Worm (Caenorhabditis elegans): ENCODE results near the gene puf-6.
"Not testable (repeated sequence)": the region's sequence is repeated elsewhere in the genome, so short reads cannot be mapped to it uniquely, and the experiment has no call there.

puf-6 gene

ce11 chrII:13043433-13044054 lies at the start of gene puf-6:
Gene puf-6, minus strand, starts transcription at chrII:13043445.
- peak; percentile 48 for TF ChIP-seq lin-38 (GFP tag; IDR thresholded peaks at IDR 0.05)

ce11 chrII:13091857-13092256 lies 48.6 kb upstream of the puf-6 start:
- TF ChIP-seq spr-1 (tag; optimal IDR thresholded peaks at IDR 0.05) (no peak), unc-62 (GFP tag; optimal IDR thresholded peaks at IDR 0.05 in 1 of 2) (peak in 1 of 2 experiments; percentile 4), unc-62 (tag; optimal IDR thresholded peaks at IDR 0.05) (no peak), fkh-10 (GFP tag; optimal IDR thresholded peaks at IDR 0.05) (no peak), jun-1 (tag; optimal IDR thresholded peaks at IDR 0.05) (no peak), zip-11 (GFP tag; IDR thresholded peaks at IDR 0.05) (no peak), hif-1 (tag; optimal IDR thresholded peaks at IDR 0.05) (no peak)

- TF ChIP-seq madf-5 (GFP tag; IDR thresholded peaks at IDR 0.05) (no peak), aha-1 (tag) (peak; percentile 21), nhr-77 (tag; optimal IDR thresholded peaks at IDR 0.05) (no peak), mdl-1 (tag; optimal IDR thresholded peaks at IDR 0.05) (no peak), nhr-28 (tag; optimal IDR thresholded peaks at IDR 0.05) (peak; percentile 13)
Measured at ce11 chrII:13091123-13091522, 47.9 kb upstream of the puf-6 start, which contains the start of gene Y81G3A.4. Gene Y81G3A.4, plus strand, starts transcription at chrII:13091423.

ce11 chrII:13085951-13086350 lies 42.7 kb upstream of the puf-6 start:
- TF ChIP-seq aha-1 (tag) (peak; percentile 92), madf-5 (GFP tag; IDR thresholded peaks at IDR 0.05) (no peak), egl-43 (GFP tag; IDR thresholded peaks at IDR 0.05) (no peak), unc-62 (GFP tag; optimal IDR thresholded peaks at IDR 0.05 in 1 of 2) (peak in 1 of 2 experiments; percentile 80), unc-62 (tag; optimal IDR thresholded peaks at IDR 0.05) (no peak)

- TF ChIP-seq mes-2 (tag; optimal IDR thresholded peaks at IDR 0.05; ENCODE audit: poor library complexity, severe bottlenecking) (peak; percentile 82), dpl-1 (GFP tag; optimal IDR thresholded peaks at IDR 0.05) (peak; percentile 96), spr-3 (GFP tag; optimal IDR thresholded peaks at IDR 0.05) (no peak), F44E2.7 (GFP tag; IDR thresholded peaks at IDR 0.05) (no peak), nhr-6 (tag; optimal IDR thresholded peaks at IDR 0.05) (peak; percentile 2), lin-38 (GFP tag; IDR thresholded peaks at IDR 0.05) (peak; percentile 58)
Measured at ce11 chrII:13083752-13084214, 40.5 kb upstream of the puf-6 start, which contains the start of the genes Y81G3A.1 and gcn-2. Gene Y81G3A.1, minus strand, starts transcription at chrII:13083926. Gene gcn-2, plus strand, starts transcription at chrII:13084164.

- TF ChIP-seq egl-43 (GFP tag; IDR thresholded peaks at IDR 0.05); mdt-29 (GFP tag; IDR thresholded peaks at IDR 0.05); daf-12 (tag; optimal IDR thresholded peaks at IDR 0.05): not testable (repeated sequence)
Measured at ce11 chrII:13082403-13082802, 39.2 kb upstream of the puf-6 start, which contains the start of gene Y81G3A.6. Gene Y81G3A.6, minus strand, starts transcription at chrII:13082503.

- TF ChIP-seq madf-9 (GFP tag; conservative IDR thresholded peaks at IDR 0.05); snpc-1.2 (GFP tag; IDR thresholded peaks at IDR 0.05); ces-1 (GFP tag; optimal IDR thresholded peaks at IDR 0.05): not testable (repeated sequence)
Measured at ce11 chrII:13080607-13081006, 37.4 kb upstream of the puf-6 start, which contains the start of gene Y81G3A.2. Gene Y81G3A.2, plus strand, starts transcription at chrII:13080907.

ce11 chrII:13078848-13079428 lies 35.7 kb upstream of the puf-6 start, which contains the start of gene F42G4.6:
Gene F42G4.6, plus strand, starts transcription at chrII:13079378.
- peak; percentile 78 for TF ChIP-seq hlh-11 (tag; optimal IDR thresholded peaks at IDR 0.05)
- TF ChIP-seq php-3 (GFP tag; IDR thresholded peaks at IDR 0.05): peak; percentile 97
- no peak for TF ChIP-seq nhr-6 (tag; optimal IDR thresholded peaks at IDR 0.05)
- 0 out of 2 replicates have a peak, but pooled peaks have one; percentile 20 for TF ChIP-seq ceh-20 (GFP tag; IDR thresholded peaks at IDR 0.05)
- TF ChIP-seq ztf-11 (tag; optimal IDR thresholded peaks at IDR 0.05): no peak
- peak; percentile 77 for TF ChIP-seq nhr-48 (tag; optimal IDR thresholded peaks at IDR 0.05)
- peak; percentile 88 for TF ChIP-seq dve-1 (tag; optimal IDR thresholded peaks at IDR 0.05; ENCODE audit: insufficient read depth)
- peak; percentile 33 for TF ChIP-seq hlh-30 (tag; optimal IDR thresholded peaks at IDR 0.05; ENCODE audit: insufficient read depth)
- TF ChIP-seq nhr-28 (tag; optimal IDR thresholded peaks at IDR 0.05): peak; percentile 71
- TF ChIP-seq nhr-77 (tag; optimal IDR thresholded peaks at IDR 0.05): peak; percentile 36
- peak; percentile 27 for TF ChIP-seq lin-13 (GFP tag; optimal IDR thresholded peaks at IDR 0.05)
- peak; percentile 84 for TF ChIP-seq dmd-6 (GFP tag; IDR thresholded peaks at IDR 0.05)
- no peak for TF ChIP-seq Y75B8A.6 (GFP tag; IDR thresholded peaks at IDR 0.05)
- TF ChIP-seq lin-29 (GFP tag; IDR thresholded peaks at IDR 0.05): no peak

Measured in whole organism, L4 larva.